Fruit fly (Drosophila melanogaster): ENCODE measurements around the gene CG10514.

dm6 chr3R:25312583-25312982, 32.9 kb upstream of the CG10514 start:
- TF ChIP-seq kay (GFP tag; ENCODE audit: borderline replicate concordance) (no peak), Crg-1 (GFP tag; optimal IDR thresholded peaks at IDR 0.05) (no peak), pad (GFP tag; optimal IDR thresholded peaks at IDR 0.05) (no peak), tj (GFP tag; optimal IDR thresholded peaks at IDR 0.05) (no peak), CG1620 (GFP tag; optimal IDR thresholded peaks at IDR 0.05) (no peak), Mnt (GFP tag; optimal IDR thresholded peaks at IDR 0.05) (no peak), CG7101 (tag; optimal IDR thresholded peaks at IDR 0.05) (no peak), cic (GFP tag; optimal IDR thresholded peaks at IDR 0.05) (no peak)
